Worm (Caenorhabditis elegans): ENCODE data around the gene cest-1.1.

cest-1.1 gene

DNA sequence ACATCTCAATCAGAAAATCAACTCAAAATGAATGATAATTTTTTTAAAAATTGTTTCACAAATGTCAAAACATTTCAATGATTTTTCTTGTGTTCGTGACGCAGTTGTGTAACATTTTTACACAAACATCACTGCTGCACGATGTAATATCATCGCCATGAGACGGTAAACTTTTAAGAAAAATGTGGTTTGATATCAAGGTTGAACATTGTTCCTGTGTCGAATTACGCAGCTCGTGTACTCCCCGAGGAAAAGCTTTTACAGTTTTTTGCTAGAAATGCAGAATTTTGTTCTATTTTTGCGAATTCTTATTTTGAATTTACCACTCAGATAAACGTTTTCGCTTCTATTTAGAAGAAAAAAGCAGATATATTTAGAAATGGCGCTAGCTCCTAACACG is 31.1 kb upstream of the cest-1.1 start:
- TF ChIP-seq nhr-76 (tag; optimal IDR thresholded peaks at IDR 0.05): no peak
- TF ChIP-seq nhr-28 (tag; optimal IDR thresholded peaks at IDR 0.05): no peak
- no peak for TF ChIP-seq fkh-2 (tag; optimal IDR thresholded peaks at IDR 0.05)
- no peak for TF ChIP-seq nhr-77 (tag; optimal IDR thresholded peaks at IDR 0.05)
- no peak for TF ChIP-seq nhr-11 (tag; optimal IDR thresholded peaks at IDR 0.05)
- no peak for TF ChIP-seq elt-1 (tag; optimal IDR thresholded peaks at IDR 0.05)
- no peak for TF ChIP-seq ZK546.5 (tag; optimal IDR thresholded peaks at IDR 0.05)
- no peak for TF ChIP-seq mdl-1 (tag; optimal IDR thresholded peaks at IDR 0.05)
- no peak for TF ChIP-seq elt-3 (tag; optimal IDR thresholded peaks at IDR 0.05)
- TF ChIP-seq pha-4 (tag; optimal IDR thresholded peaks at IDR 0.05): no peak
- no peak for TF ChIP-seq lin-39 (tag; optimal IDR thresholded peaks at IDR 0.05)
- no peak for TF ChIP-seq zag-1 (tag; optimal IDR thresholded peaks at IDR 0.05)
- no peak for TF ChIP-seq sea-2 (GFP tag; optimal IDR thresholded peaks at IDR 0.05)
- TF ChIP-seq nhr-12 (tag; optimal IDR thresholded peaks at IDR 0.05): no peak
- TF ChIP-seq eor-1 (tag; optimal IDR thresholded peaks at IDR 0.05): no peak
- TF ChIP-seq skn-1 (tag; optimal IDR thresholded peaks at IDR 0.05): no peak
- peak; percentile 40 for TF ChIP-seq nfya-1 (tag; optimal IDR thresholded peaks at IDR 0.05; ENCODE audit: insufficient read depth)
- TF ChIP-seq ceh-82 (tag; optimal IDR thresholded peaks at IDR 0.05): no peak
- no peak for TF ChIP-seq daf-12 (tag; optimal IDR thresholded peaks at IDR 0.05)
- TF ChIP-seq nhr-67 (tag; optimal IDR thresholded peaks at IDR 0.05): no peak
- no peak for TF ChIP-seq unc-39 (tag; optimal IDR thresholded peaks at IDR 0.05)
- TF ChIP-seq ceh-9 (tag; optimal IDR thresholded peaks at IDR 0.05): no peak
- TF ChIP-seq aly-2 (tag; optimal IDR thresholded peaks at IDR 0.05): no peak
- peak; percentile 14 for TF ChIP-seq lin-15B (tag; optimal IDR thresholded peaks at IDR 0.05)
- TF ChIP-seq jun-1 (tag; optimal IDR thresholded peaks at IDR 0.05): no peak
- peak; percentile 57 for TF ChIP-seq nhr-25 (tag; optimal IDR thresholded peaks at IDR 0.05)
- TF ChIP-seq nhr-23 (tag; optimal IDR thresholded peaks at IDR 0.05): no peak
- no peak for TF ChIP-seq egl-5 (tag; optimal IDR thresholded peaks at IDR 0.05)
- TF ChIP-seq nhr-237 (tag; optimal IDR thresholded peaks at IDR 0.05): no peak
- no peak for TF ChIP-seq fkh-10 (GFP tag; optimal IDR thresholded peaks at IDR 0.05)
- TF ChIP-seq fos-1 (tag; optimal IDR thresholded peaks at IDR 0.05): no peak
- no peak for TF ChIP-seq snpc-4 (tag; optimal IDR thresholded peaks at IDR 0.05)
- no peak for TF ChIP-seq ztf-11 (tag; optimal IDR thresholded peaks at IDR 0.05)
- peak; percentile 30 for TF ChIP-seq elt-2 (tag; optimal IDR thresholded peaks at IDR 0.05)
- peak; percentile 9 for TF ChIP-seq ztf-4 (tag; optimal IDR thresholded peaks at IDR 0.05)
- no peak for TF ChIP-seq tbx-2 (tag; optimal IDR thresholded peaks at IDR 0.05)
- peak; percentile 58 for TF ChIP-seq ama-1 (optimal IDR thresholded peaks at IDR 0.05)
- TF ChIP-seq hmg-11 (tag; optimal IDR thresholded peaks at IDR 0.05): no peak
- TF ChIP-seq egl-27 (tag; optimal IDR thresholded peaks at IDR 0.05): no peak
- TF ChIP-seq nhr-43 (tag; optimal IDR thresholded peaks at IDR 0.05; ENCODE audit: poor library complexity, severe bottlenecking): peak; percentile 77
- no peak for TF ChIP-seq ceh-16 (tag; optimal IDR thresholded peaks at IDR 0.05)
- no peak for TF ChIP-seq unc-62 (GFP tag; optimal IDR thresholded peaks at IDR 0.05)
- no peak for TF ChIP-seq pqm-1 (tag; optimal IDR thresholded peaks at IDR 0.05)
- peak; percentile 10 for TF ChIP-seq lsy-12 (tag; optimal IDR thresholded peaks at IDR 0.05)
- TF ChIP-seq mml-1 (tag; optimal IDR thresholded peaks at IDR 0.05): no peak
- no peak for TF ChIP-seq ceh-28 (tag; optimal IDR thresholded peaks at IDR 0.05)
- peak; percentile 16 for TF ChIP-seq R02D3.7 (tag; optimal IDR thresholded peaks at IDR 0.05)

- TF ChIP-seq lin-15B (tag; optimal IDR thresholded peaks at IDR 0.05) (no peak), ama-1 (optimal IDR thresholded peaks at IDR 0.05) (peak; percentile 40), unc-39 (tag; optimal IDR thresholded peaks at IDR 0.05) (no peak)
Observed at ce11 chrV:14194514-14194913, 28.0 kb upstream of the cest-1.1 start.
